Fruit fly (Drosophila melanogaster): ENCODE data around the gene t-cup.
A peak's percentile ranks its signal among the peaks of the same experiment; 100 is the strongest.

Gene t-cup

DNA sequence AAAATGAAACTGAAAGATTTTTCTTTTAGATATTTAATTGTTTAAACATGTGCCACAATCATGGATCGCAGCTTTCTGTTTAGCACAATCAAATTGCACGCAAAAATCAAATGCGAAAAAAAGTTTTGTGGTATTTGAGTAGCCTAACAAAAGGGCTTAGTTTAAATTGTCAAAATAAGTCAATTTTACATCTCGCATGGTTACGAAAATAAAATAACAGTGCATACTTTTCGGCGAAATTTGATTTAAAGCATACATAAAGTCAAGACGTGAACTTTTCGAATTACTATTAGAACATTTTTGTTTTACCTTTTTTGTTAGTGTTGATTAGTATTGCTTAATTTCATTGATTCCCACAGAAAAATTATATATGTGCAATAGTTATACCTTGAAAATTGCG lies 42.1 kb downstream of the t-cup start:
- TF ChIP-seq E2f2 (GFP tag; IDR thresholded peaks at IDR 0.05): peak; percentile 22; the same call in 1 of the 2 replicates
- no peak for TF ChIP-seq CG8290 (GFP tag; optimal IDR thresholded peaks at IDR 0.05)
- peak in 1 of 2 experiments; percentile 9 for TF ChIP-seq CG8290 (tag; optimal IDR thresholded peaks at IDR 0.05)
- peak; percentile 63 for TF ChIP-seq stwl (tag; optimal IDR thresholded peaks at IDR 0.05)
- TF ChIP-seq CG8281 (tag; optimal IDR thresholded peaks at IDR 0.05): no peak
- TF ChIP-seq p53 (GFP tag; optimal IDR thresholded peaks at IDR 0.05): no peak
- TF ChIP-seq CG3726 (GFP tag; IDR thresholded peaks at IDR 0.05): no peak
- 0 out of 2 replicates have a peak, but pooled peaks have one; percentile 26 for TF ChIP-seq CG13287 (GFP tag; IDR thresholded peaks at IDR 0.05; ENCODE audit: partially characterized antibody)
- TF ChIP-seq amos (GFP tag; IDR thresholded peaks at IDR 0.05; ENCODE audit: partially characterized antibody): peak; percentile 42; the same call in 1 of the 2 replicates
- peak; percentile 73 for TF ChIP-seq CTCF (GFP tag; optimal IDR thresholded peaks at IDR 0.05)
- peak; percentile 36 for TF ChIP-seq CG11504 (tag; optimal IDR thresholded peaks at IDR 0.05)
- no peak for TF ChIP-seq CG15073 (GFP tag; optimal IDR thresholded peaks at IDR 0.05)
- peak; percentile 74; the same call in 1 of the 3 replicates for TF ChIP-seq CG2199 (GFP tag; IDR thresholded peaks at IDR 0.05)
- TF ChIP-seq Lhr (GFP tag; optimal IDR thresholded peaks at IDR 0.05): no peak
- TF ChIP-seq CG9932 (GFP tag; IDR thresholded peaks at IDR 0.05): 0 out of 2 replicates have a peak, but pooled peaks have one; percentile 26
- no peak for TF ChIP-seq B-H2 (GFP tag; optimal IDR thresholded peaks at IDR 0.05)
- TF ChIP-seq ash1 (GFP tag; optimal IDR thresholded peaks at IDR 0.05): no peak
- TF ChIP-seq gro (GFP tag; optimal IDR thresholded peaks at IDR 0.05): peak; percentile 10
- TF ChIP-seq en (GFP tag; optimal IDR thresholded peaks at IDR 0.05): no peak
- no peak for TF ChIP-seq CG4854 (GFP tag; optimal IDR thresholded peaks at IDR 0.05)
- TF ChIP-seq CG17361 (GFP tag; IDR thresholded peaks at IDR 0.05): no peak
- peak; percentile 16 for TF ChIP-seq Dp (GFP tag; optimal IDR thresholded peaks at IDR 0.05)
- TF ChIP-seq CG10979 (tag; optimal IDR thresholded peaks at IDR 0.05): no peak
- peak; percentile 67 for TF ChIP-seq HmgZ (tag; optimal IDR thresholded peaks at IDR 0.05)
- no peak for TF ChIP-seq scrt (GFP tag; optimal IDR thresholded peaks at IDR 0.05)
- 0 out of 3 replicates have a peak, but pooled peaks have one; percentile 20 for TF ChIP-seq CG11695 (GFP tag; IDR thresholded peaks at IDR 0.05)
- TF ChIP-seq Meics (GFP tag; optimal IDR thresholded peaks at IDR 0.05): peak; percentile 49
- TF ChIP-seq pita (GFP tag; optimal IDR thresholded peaks at IDR 0.05): peak; percentile 31
- no peak for TF ChIP-seq Eip74EF (GFP tag; optimal IDR thresholded peaks at IDR 0.05)
- no peak for TF ChIP-seq CG16779 (GFP tag; IDR thresholded peaks at IDR 0.05)
- no peak for TF ChIP-seq CG15696 (tag; optimal IDR thresholded peaks at IDR 0.05)
- TF ChIP-seq CG10565 (GFP tag; optimal IDR thresholded peaks at IDR 0.05): no peak
- peak; percentile 42; the same call in 1 of the 2 replicates for TF ChIP-seq Bgb (GFP tag; IDR thresholded peaks at IDR 0.05; ENCODE audit: partially characterized antibody)
- TF ChIP-seq CG14860 (GFP tag; IDR thresholded peaks at IDR 0.05; ENCODE audit: partially characterized antibody): no peak
- no peak for TF ChIP-seq Chrac-16 (GFP tag; optimal IDR thresholded peaks at IDR 0.05)
- peak in 1 of 2 experiments; percentile 71 for TF ChIP-seq insv (GFP tag; optimal IDR thresholded peaks at IDR 0.05)
- no peak for TF ChIP-seq CG17328 (GFP tag; IDR thresholded peaks at IDR 0.05)
- no peak for TF ChIP-seq prd (optimal IDR thresholded peaks at IDR 0.05)
- TF ChIP-seq prd (GFP tag; IDR thresholded peaks at IDR 0.05): no peak
- no peak for TF ChIP-seq wek (GFP tag; optimal IDR thresholded peaks at IDR 0.05)
- no peak for TF ChIP-seq CG7556 (GFP tag; optimal IDR thresholded peaks at IDR 0.05)
- TF ChIP-seq zen2 (GFP tag; IDR thresholded peaks at IDR 0.05; ENCODE audit: partially characterized antibody): no peak
- no peak for TF ChIP-seq bigmax (GFP tag; optimal IDR thresholded peaks at IDR 0.05)
- TF ChIP-seq CG6813 (GFP tag; optimal IDR thresholded peaks at IDR 0.05): no peak
- TF ChIP-seq HmgD (GFP tag; optimal IDR thresholded peaks at IDR 0.05): no peak
- no peak for TF ChIP-seq CG6854 (GFP tag; optimal IDR thresholded peaks at IDR 0.05)
- no peak for TF ChIP-seq bbx (GFP tag; IDR thresholded peaks at IDR 0.05; ENCODE audit: partially characterized antibody)
- no peak for TF ChIP-seq tx (GFP tag; optimal IDR thresholded peaks at IDR 0.05)
- TF ChIP-seq bowl (GFP tag; IDR thresholded peaks at IDR 0.05): no peak
- TF ChIP-seq zfh1 (GFP tag; IDR thresholded peaks at IDR 0.05): no peak
- no peak for TF ChIP-seq Ravus (GFP tag; IDR thresholded peaks at IDR 0.05)
